Worm (Caenorhabditis elegans) whole organism, late embryonic: ENCODE results near the gene atf-7.

Source experiments
- C08G9.2 ChIP-seq: sonication (generic microtip); optimal IDR thresholded peaks from 2 replicates; lab custom pipeline; 2016; ENCODE audit warnings: mild to moderate bottlenecking, missing genetic modification characterization, moderate library complexity, missing compliant biosample characterization
- F13H6.1 ChIP-seq: sonication (generic microtip); optimal IDR thresholded peaks from 2 replicates; lab custom pipeline; 2016; ENCODE audit warnings: missing genetic modification characterization, missing compliant biosample characterization
- K02D7.2 ChIP-seq: sonication (generic microtip); optimal IDR thresholded peaks from 2 replicates; lab custom pipeline; 2017; ENCODE audit warnings: mild to moderate bottlenecking, missing genetic modification characterization, missing compliant biosample characterization
- T23F11.4 ChIP-seq: fragments of 200-800 bp; sonication (Bioruptor generic); optimal IDR thresholded peaks from 2 replicates; lab custom pipeline; 2018; ENCODE audit warnings: mild to moderate bottlenecking, missing genetic modification characterization, missing compliant biosample characterization
- Y22D7AL.16 ChIP-seq: sonication (generic microtip); optimal IDR thresholded peaks from 2 replicates; lab custom pipeline; 2016; ENCODE audit warnings: missing genetic modification characterization, missing compliant biosample characterization
- ahr-1 ChIP-seq: sonication (generic microtip); optimal IDR thresholded peaks from 2 replicates; lab custom pipeline; 2016; ENCODE audit warnings: missing genetic modification characterization, missing compliant biosample characterization
- ama-1 ChIP-seq: fragments of 150-350 bp; optimal IDR thresholded peaks from 2 replicates; lab custom pipeline; 2014
- ceh-14 ChIP-seq: sonication (generic microtip); optimal IDR thresholded peaks from 2 replicates; lab custom pipeline; 2016; ENCODE audit warnings: missing genotype, missing genetic modification characterization, missing compliant biosample characterization
- ceh-19 ChIP-seq: fragments of 200-800 bp; sonication (Bioruptor generic); optimal IDR thresholded peaks from 2 replicates; lab custom pipeline; 2018; ENCODE audit warnings: mild to moderate bottlenecking, missing genetic modification characterization, missing compliant biosample characterization
- ceh-2 ChIP-seq: sonication (generic microtip); optimal IDR thresholded peaks from 2 replicates; lab custom pipeline; 2016; ENCODE audit warnings: missing genotype, missing genetic modification characterization, missing compliant biosample characterization
- ceh-22 ChIP-seq: sonication (generic microtip); optimal IDR thresholded peaks from 2 replicates; lab custom pipeline; 2017; ENCODE audit warnings: missing biosample characterization, missing genetic modification characterization
- ceh-24 ChIP-seq: sonication (generic microtip); optimal IDR thresholded peaks from 2 replicates; lab custom pipeline; 2016; ENCODE audit warnings: mild to moderate bottlenecking, missing genetic modification characterization, missing compliant biosample characterization
- ceh-30 ChIP-seq: fragments of 150-350 bp; optimal IDR thresholded peaks from 2 replicates; lab custom pipeline; 2014; ENCODE audit warnings: missing biosample characterization, missing genetic modification characterization
- ceh-34 ChIP-seq: sonication (generic microtip); optimal IDR thresholded peaks from 2 replicates; lab custom pipeline; 2016; ENCODE audit warnings: mild to moderate bottlenecking, missing genetic modification characterization, missing compliant biosample characterization
- ceh-48 ChIP-seq: sonication (generic microtip); optimal IDR thresholded peaks from 2 replicates; lab custom pipeline; 2016; ENCODE audit warnings: missing genetic modification characterization, inconsistent platforms, missing compliant biosample characterization
- ceh-6 ChIP-seq: fragments of 200-800 bp; sonication (Bioruptor generic); optimal IDR thresholded peaks from 2 replicates; lab custom pipeline; 2018; ENCODE audit warnings: mild to moderate bottlenecking, missing genetic modification characterization, missing compliant biosample characterization
- che-1 ChIP-seq: sonication (generic microtip); optimal IDR thresholded peaks from 2 replicates; lab custom pipeline; 2016; ENCODE audit warnings: mild to moderate bottlenecking, missing genetic modification characterization, missing compliant biosample characterization
- dmd-4 ChIP-seq: sonication (generic microtip); optimal IDR thresholded peaks from 2 replicates; lab custom pipeline; 2016; ENCODE audit warnings: borderline replicate concordance, missing genetic modification characterization, missing compliant biosample characterization
- dve-1 ChIP-seq: sonication (generic microtip); optimal IDR thresholded peaks from 2 replicates; lab custom pipeline; 2017; ENCODE audit warnings: antibody characterized with exemption, mild to moderate bottlenecking, missing genetic modification characterization, missing compliant biosample characterization
- elt-4 ChIP-seq: sonication (generic microtip); optimal IDR thresholded peaks from 2 replicates; lab custom pipeline; 2016; ENCODE audit warnings: missing genetic modification characterization, missing compliant biosample characterization
- ets-4 ChIP-seq: sonication (generic microtip); optimal IDR thresholded peaks from 2 replicates; lab custom pipeline; 2016; ENCODE audit warnings: missing genetic modification characterization, missing compliant biosample characterization
- eyg-1 ChIP-seq: sonication (generic microtip); optimal IDR thresholded peaks from 2 replicates; lab custom pipeline; 2016; ENCODE audit warnings: missing genotype, missing genetic modification characterization, missing compliant biosample characterization
- fax-1 ChIP-seq: sonication (generic microtip); optimal IDR thresholded peaks from 2 replicates; lab custom pipeline; 2016; ENCODE audit warnings: missing genotype, missing genetic modification characterization, missing compliant biosample characterization
- fkh-10 ChIP-seq: fragments of 150-350 bp; optimal IDR thresholded peaks from 2 replicates; lab custom pipeline; 2014; ENCODE audit warnings: missing biosample characterization, missing genetic modification reagents, missing genetic modification characterization
- hlh-13 ChIP-seq: fragments of 200-800 bp; sonication (Bioruptor generic); optimal IDR thresholded peaks from 2 replicates; lab custom pipeline; 2018; ENCODE audit warnings: mild to moderate bottlenecking, missing genetic modification characterization, missing compliant biosample characterization
- hlh-15 ChIP-seq: sonication (generic microtip); optimal IDR thresholded peaks from 2 replicates; lab custom pipeline; 2016; ENCODE audit warnings: missing genetic modification characterization, missing compliant biosample characterization
- hlh-6 ChIP-seq: sonication (generic microtip); optimal IDR thresholded peaks from 2 replicates; lab custom pipeline; 2016; ENCODE audit warnings: missing genotype, missing genetic modification characterization, missing compliant biosample characterization
- lim-6 ChIP-seq: sonication (generic microtip); optimal IDR thresholded peaks from 2 replicates; lab custom pipeline; 2016; ENCODE audit warnings: missing genetic modification characterization, missing compliant biosample characterization
- lin-11 ChIP-seq: fragments of 200-800 bp; sonication (Bioruptor generic); optimal IDR thresholded peaks from 2 replicates; lab custom pipeline; 2018; ENCODE audit warnings: mild to moderate bottlenecking, missing genetic modification characterization, missing compliant biosample characterization
- madf-2 ChIP-seq: sonication (generic microtip); optimal IDR thresholded peaks from 2 replicates; lab custom pipeline; 2017; ENCODE audit warnings: missing genetic modification characterization, missing compliant biosample characterization
- nfya-1 ChIP-seq: sonication (generic microtip); optimal IDR thresholded peaks from 2 replicates; lab custom pipeline; 2017; ENCODE audit warnings: missing genetic modification characterization, mild to moderate bottlenecking, missing compliant biosample characterization, antibody characterized with exemption, moderate library complexity
- odd-2 ChIP-seq: sonication (generic microtip); optimal IDR thresholded peaks from 2 replicates; lab custom pipeline; 2017; ENCODE audit warnings: antibody characterized with exemption, mild to moderate bottlenecking, missing genetic modification characterization, missing compliant biosample characterization
- pat-9 ChIP-seq: fragments of 200-800 bp; sonication (Bioruptor generic); optimal IDR thresholded peaks from 2 replicates; lab custom pipeline; 2018; ENCODE audit warnings: mild to moderate bottlenecking, missing genetic modification characterization, moderate library complexity, missing compliant biosample characterization
- pax-1 ChIP-seq: fragments of 150-350 bp; optimal IDR thresholded peaks from 2 replicates; lab custom pipeline; 2014; ENCODE audit warnings: missing biosample characterization, missing genetic modification characterization
- pha-4 ChIP-seq: fragments of 150-350 bp; optimal IDR thresholded peaks from 2 replicates; lab custom pipeline; 2018; ENCODE audit warnings: missing biosample characterization, missing genetic modification reagents, missing genetic modification characterization
- pqm-1 ChIP-seq: sonication (generic microtip); optimal IDR thresholded peaks from 2 replicates; lab custom pipeline; 2016; ENCODE audit warnings: missing genetic modification characterization, missing compliant biosample characterization
- ref-2 ChIP-seq: sonication (generic microtip); optimal IDR thresholded peaks from 2 replicates; lab custom pipeline; 2016; ENCODE audit warnings: missing genetic modification characterization, missing compliant biosample characterization
- sdc-2 ChIP-seq: sonication (generic microtip); optimal IDR thresholded peaks from 2 replicates; lab custom pipeline; 2016; ENCODE audit warnings: missing genotype, missing genetic modification characterization, missing compliant biosample characterization
- syd-9 ChIP-seq: sonication (generic microtip); optimal IDR thresholded peaks from 2 replicates; lab custom pipeline; 2016; ENCODE audit warnings: mild to moderate bottlenecking, missing genetic modification characterization, moderate library complexity, missing compliant biosample characterization
- tbx-7 ChIP-seq: sonication (generic microtip); optimal IDR thresholded peaks from 2 replicates; lab custom pipeline; 2016; ENCODE audit warnings: missing genotype, missing genetic modification characterization, missing compliant biosample characterization
- unc-3 ChIP-seq, 2 experiments: fragments of 200-800 bp in 1 of 2; sonication (Bioruptor generic) in 1 of 2; sonication (generic microtip) in 1 of 2; conservative IDR thresholded peaks in 1 of 2; optimal IDR thresholded peaks in 1 of 2; 2 replicates each; pipeline versions ENCODE4 v1.3.6 to Lab custom; 2016 to 2022; ENCODE audit warnings: missing compliant biosample characterization in 2 of 2, missing genetic modification characterization in 2 of 2, missing genetic modification reagents in 1 of 2
- unc-42 ChIP-seq: sonication (generic microtip); optimal IDR thresholded peaks from 2 replicates; lab custom pipeline; 2016; ENCODE audit warnings: missing genotype, missing genetic modification characterization, missing compliant biosample characterization
- unc-86 ChIP-seq: sonication (generic microtip); optimal IDR thresholded peaks from 2 replicates; lab custom pipeline; 2016; ENCODE audit warnings: missing genetic modification characterization, missing compliant biosample characterization
- zip-5 ChIP-seq: sonication (generic microtip); optimal IDR thresholded peaks from 2 replicates; lab custom pipeline; 2016; ENCODE audit warnings: missing genetic modification characterization, missing compliant biosample characterization
- ztf-16 ChIP-seq: sonication (generic microtip); optimal IDR thresholded peaks from 2 replicates; lab custom pipeline; 2017; ENCODE audit warnings: missing genetic modification characterization, missing compliant biosample characterization

The atf-7 gene

DNA sequence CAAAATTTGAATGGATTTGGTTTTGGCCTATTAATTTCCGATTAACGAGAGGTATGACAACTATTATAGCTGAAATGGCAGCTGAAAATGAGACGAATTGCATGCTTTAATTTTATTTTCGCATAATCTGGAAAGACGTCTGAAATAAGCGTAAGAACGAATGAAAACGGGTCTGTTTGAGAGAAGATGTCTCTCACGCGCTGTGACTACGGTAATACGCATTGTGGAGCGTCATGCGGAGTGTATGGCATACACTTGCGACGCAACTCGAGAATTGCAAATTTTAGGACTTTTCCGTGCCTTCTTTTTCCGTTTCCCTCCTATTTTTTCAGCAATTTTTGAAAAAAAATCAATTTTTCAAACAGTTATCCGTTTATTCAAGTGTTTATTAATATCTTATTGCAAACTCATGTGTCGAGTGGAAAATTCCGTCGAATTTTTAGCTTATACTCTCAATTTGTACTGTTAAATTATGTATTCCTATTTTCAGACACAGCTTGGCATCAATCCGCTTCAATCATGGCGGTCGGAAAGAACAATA lies 23.3 kb downstream of the atf-7 start, which contains the start of gene rps-1 (continued):
- TF ChIP-seq madf-2 (tag; lab: Kevin White, UChicago) (peak; percentile 78), K02D7.2 (tag; lab: Kevin White, UChicago) (peak; percentile 14), unc-3 (GFP tag; conservative IDR thresholded peaks at IDR 0.05; lab: Robert Waterston, UW) (peak; percentile 62; the same call in 1 of the 2 replicates), unc-3 (tag; optimal IDR thresholded peaks at IDR 0.05; lab: Kevin White, UChicago) (peak; percentile 50), ama-1 (lab: Kevin White, UChicago) (no peak), ceh-19 (no peak), ceh-34 (tag; lab: Kevin White, UChicago) (peak; percentile 97), zip-5 (tag; lab: Kevin White, UChicago) (peak; percentile 6), ceh-2 (tag; lab: Kevin White, UChicago) (peak; percentile 62), fkh-10 (GFP tag; lab: Kevin White, UChicago) (no peak), dmd-4 (no peak), pax-1 (tag; lab: Kevin White, UChicago) (peak; percentile 79), fax-1 (peak; percentile 44), pqm-1 (tag; lab: Kevin White, UChicago) (peak; percentile 13), ceh-22 (tag; lab: Kevin White, UChicago) (peak; percentile 79), syd-9 (peak; percentile 79), lin-11 (tag; lab: Kevin White, UChicago) (no peak), ceh-24 (no peak), ceh-6 (GFP tag; lab: Kevin White, UChicago) (no peak), C08G9.2 (peak; percentile 73), ceh-48 (peak; percentile 48), ahr-1 (tag; lab: Kevin White, UChicago) (peak; percentile 7)

DNA sequence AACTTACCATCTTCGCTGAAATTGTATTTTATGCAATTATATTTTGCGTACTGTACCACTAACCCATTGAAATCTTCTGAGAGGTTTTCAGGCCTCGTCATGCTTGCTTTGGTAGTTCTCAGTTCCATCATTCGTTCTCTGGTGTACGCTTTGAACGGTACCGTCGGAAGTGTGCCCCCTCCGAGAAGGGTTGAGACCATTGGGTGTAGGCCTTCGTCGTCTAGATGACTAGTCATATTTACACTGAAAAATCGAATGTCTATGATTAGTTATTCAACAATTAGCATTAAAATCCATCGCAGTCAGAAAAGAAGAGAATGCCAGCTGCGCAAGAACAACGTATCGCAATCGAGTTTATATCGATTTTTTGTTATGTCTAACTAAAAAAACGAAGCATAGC lies 23.9 kb downstream of the atf-7 start, which contains the start of gene ifet-1:
TSS of gene ifet-1 (minus strand) at position 243 of the 400 bp plus-strand sequence.
- TF ChIP-seq ceh-6 (GFP tag; lab: Kevin White, UChicago) = no peak
- no peak for TF ChIP-seq pat-9 (tag; lab: Kevin White, UChicago)
- no peak for TF ChIP-seq ztf-16
- TF ChIP-seq fkh-10 (GFP tag; lab: Kevin White, UChicago) = no peak
- TF ChIP-seq T23F11.4 (GFP tag; lab: Kevin White, UChicago) = no peak
- no peak for TF ChIP-seq fax-1
- no peak for TF ChIP-seq sdc-2 (tag; lab: Kevin White, UChicago)
- TF ChIP-seq nfya-1 = no peak
- no peak for TF ChIP-seq pax-1 (tag; lab: Kevin White, UChicago)
- TF ChIP-seq eyg-1 (tag; lab: Kevin White, UChicago) = no peak

DNA sequence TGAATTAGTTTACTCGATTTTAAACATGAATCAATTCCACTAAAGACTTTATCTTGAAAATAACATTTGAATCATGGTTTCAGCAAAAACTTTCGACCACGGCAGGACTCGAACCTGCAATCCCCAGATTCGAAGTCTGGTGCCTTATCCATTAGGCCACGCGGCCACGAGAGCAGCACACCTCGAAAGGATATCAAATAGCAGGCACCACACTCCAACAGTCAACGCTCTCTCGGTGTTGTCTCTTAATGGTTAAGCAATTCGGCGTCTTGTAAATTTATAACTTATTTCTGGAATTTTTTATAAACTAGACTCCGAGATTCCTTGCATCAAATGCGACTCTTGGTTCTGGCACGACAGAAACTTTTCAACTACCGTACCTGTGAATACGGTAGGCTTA lies 28.1 kb downstream of the atf-7 start:
- peak; percentile 66 for TF ChIP-seq K02D7.2 (tag; lab: Kevin White, UChicago)
- TF ChIP-seq ceh-30 (tag; lab: Kevin White, UChicago) = peak; percentile 30
- peak; percentile 92 for TF ChIP-seq ceh-6 (GFP tag; lab: Kevin White, UChicago)
- peak; percentile 83 for TF ChIP-seq ref-2
- TF ChIP-seq dve-1 (tag; lab: Kevin White, UChicago) = peak; percentile 95
- TF ChIP-seq pat-9 (tag; lab: Kevin White, UChicago) = peak; percentile 87
- TF ChIP-seq Y22D7AL.16 = peak; percentile 80
- TF ChIP-seq che-1 (tag; lab: Kevin White, UChicago) = peak; percentile 87
- TF ChIP-seq unc-86 = peak; percentile 89
- TF ChIP-seq C08G9.2 = peak; percentile 67
- peak; percentile 79 for TF ChIP-seq ceh-48
- peak; percentile 89 for TF ChIP-seq ceh-19
- peak; percentile 78 for TF ChIP-seq sdc-2 (tag; lab: Kevin White, UChicago)
- peak; percentile 62 for TF ChIP-seq odd-2 (tag; lab: Kevin White, UChicago)
- peak; percentile 45 for TF ChIP-seq ceh-24
- peak; percentile 21 for TF ChIP-seq lim-6 (tag; lab: Kevin White, UChicago)
- peak; percentile 65 for TF ChIP-seq dmd-4
- TF ChIP-seq ceh-14 = peak; percentile 33
- peak; percentile 62 for TF ChIP-seq ahr-1 (tag; lab: Kevin White, UChicago)
- peak; percentile 89 for TF ChIP-seq eyg-1 (tag; lab: Kevin White, UChicago)
- peak; percentile 45 for TF ChIP-seq unc-42 (tag; lab: Kevin White, UChicago)
- TF ChIP-seq pha-4 (tag; lab: Kevin White, UChicago) = no peak
- peak; percentile 73 for TF ChIP-seq F13H6.1 (tag; lab: Kevin White, UChicago)
- TF ChIP-seq hlh-15 (tag; lab: Kevin White, UChicago) = peak; percentile 69
- no peak for TF ChIP-seq ama-1 (lab: Kevin White, UChicago)
- no peak for TF ChIP-seq fkh-10 (GFP tag; lab: Kevin White, UChicago)
- peak; percentile 90 for TF ChIP-seq ztf-16
- TF ChIP-seq elt-4 (tag; lab: Kevin White, UChicago) = no peak
- TF ChIP-seq ets-4 (tag; lab: Kevin White, UChicago) = peak; percentile 15
- peak; percentile 60 for TF ChIP-seq tbx-7 (tag; lab: Kevin White, UChicago)
- peak; percentile 87 for TF ChIP-seq syd-9
- TF ChIP-seq pax-1 (tag; lab: Kevin White, UChicago) = no peak
- TF ChIP-seq hlh-6 (tag; lab: Kevin White, UChicago) = peak; percentile 90
- TF ChIP-seq hlh-13 (GFP tag; lab: Kevin White, UChicago) = peak; percentile 83
- TF ChIP-seq zip-5 (tag; lab: Kevin White, UChicago) = peak; percentile 54
- TF ChIP-seq pqm-1 (tag; lab: Kevin White, UChicago) = peak; percentile 46
